Fruit fly (Drosophila melanogaster): ENCODE results near the gene Pde1c.

Pde1c gene

dm6 chr2L:11812781-11813664 is 115.3 kb downstream of the Pde1c start (continued):
- TF ChIP-seq TFAM (GFP tag; optimal IDR thresholded peaks at IDR 0.05) (no peak), CG31365 (tag; optimal IDR thresholded peaks at IDR 0.05) (no peak), CG3407 (GFP tag; optimal IDR thresholded peaks at IDR 0.05) (no peak), ssp (GFP tag; IDR thresholded peaks at IDR 0.05) (no peak), lola (GFP tag; optimal IDR thresholded peaks at IDR 0.05) (no peak), CG10321 (GFP tag; IDR thresholded peaks at IDR 0.05) (no peak), MESR4 (GFP tag; optimal IDR thresholded peaks at IDR 0.05) (peak; percentile 91), Med (GFP tag) (peak; percentile 33), gro (GFP tag; optimal IDR thresholded peaks at IDR 0.05) (no peak), gcm2 (GFP tag; optimal IDR thresholded peaks at IDR 0.05) (no peak), CG5953 (GFP tag; IDR thresholded peaks at IDR 0.05) (no peak), wdn (GFP tag; IDR thresholded peaks at IDR 0.05) (no peak), gce (GFP tag; IDR thresholded peaks at IDR 0.05) (no peak), CG7745 (tag; optimal IDR thresholded peaks at IDR 0.05) (no peak), crol (GFP tag; IDR thresholded peaks at IDR 0.05) (peak; percentile 85), tup (GFP tag; optimal IDR thresholded peaks at IDR 0.05) (no peak), CG11560 (tag; IDR thresholded peaks at IDR 0.05) (no peak), H2.0 (GFP tag; IDR thresholded peaks at IDR 0.05) (no peak), en (GFP tag; optimal IDR thresholded peaks at IDR 0.05) (no peak), Ets65A (GFP tag) (no peak), hbn (GFP tag; IDR thresholded peaks at IDR 0.05; ENCODE audit: partially characterized antibody) (no peak), CG15696 (tag; optimal IDR thresholded peaks at IDR 0.05) (no peak), CG10565 (GFP tag; optimal IDR thresholded peaks at IDR 0.05) (no peak), Lpt (GFP tag; optimal IDR thresholded peaks at IDR 0.05) (no peak), Abd-B (GFP tag; optimal IDR thresholded peaks at IDR 0.05) (no peak), Hr51 (GFP tag; optimal IDR thresholded peaks at IDR 0.05) (no peak), sna (GFP tag; IDR thresholded peaks at IDR 0.05; ENCODE audit: partially characterized antibody) (0 out of 2 replicates have a peak, but pooled peaks have one; percentile 80), D19B (GFP tag; optimal IDR thresholded peaks at IDR 0.05) (peak; percentile 5)

- TF ChIP-seq phol (tag; optimal IDR thresholded peaks at IDR 0.05) (no peak), scrt (GFP tag; optimal IDR thresholded peaks at IDR 0.05) (no peak), nmo (GFP tag; optimal IDR thresholded peaks at IDR 0.05) (no peak), vfl (GFP tag; optimal IDR thresholded peaks at IDR 0.05) (no peak), CG11723 (GFP tag; optimal IDR thresholded peaks at IDR 0.05) (no peak), Poxn (GFP tag; IDR thresholded peaks at IDR 0.05) (no peak), az2 (GFP tag; optimal IDR thresholded peaks at IDR 0.05) (no peak), CG2712 (tag; optimal IDR thresholded peaks at IDR 0.05) (no peak), CG11398 (GFP tag; optimal IDR thresholded peaks at IDR 0.05) (no peak), CG1603 (tag; optimal IDR thresholded peaks at IDR 0.05) (no peak), Bdp1 (GFP tag; optimal IDR thresholded peaks at IDR 0.05) (no peak), Ravus (GFP tag; IDR thresholded peaks at IDR 0.05) (no peak), NC2α (GFP tag; optimal IDR thresholded peaks at IDR 0.05) (no peak)
Measured at dm6 chr2L:11809823-11810222, 118.5 kb downstream of the Pde1c start.
